Worm (Caenorhabditis elegans): Measurements from ENCODE around the gene F56D2.2.
A peak's percentile ranks its signal among the peaks of the same experiment; 100 is the strongest.
"Not testable (repeated sequence)": the region's sequence is repeated elsewhere in the genome, so short reads cannot be mapped to it uniquely, and the experiment has no call there.

DNA sequence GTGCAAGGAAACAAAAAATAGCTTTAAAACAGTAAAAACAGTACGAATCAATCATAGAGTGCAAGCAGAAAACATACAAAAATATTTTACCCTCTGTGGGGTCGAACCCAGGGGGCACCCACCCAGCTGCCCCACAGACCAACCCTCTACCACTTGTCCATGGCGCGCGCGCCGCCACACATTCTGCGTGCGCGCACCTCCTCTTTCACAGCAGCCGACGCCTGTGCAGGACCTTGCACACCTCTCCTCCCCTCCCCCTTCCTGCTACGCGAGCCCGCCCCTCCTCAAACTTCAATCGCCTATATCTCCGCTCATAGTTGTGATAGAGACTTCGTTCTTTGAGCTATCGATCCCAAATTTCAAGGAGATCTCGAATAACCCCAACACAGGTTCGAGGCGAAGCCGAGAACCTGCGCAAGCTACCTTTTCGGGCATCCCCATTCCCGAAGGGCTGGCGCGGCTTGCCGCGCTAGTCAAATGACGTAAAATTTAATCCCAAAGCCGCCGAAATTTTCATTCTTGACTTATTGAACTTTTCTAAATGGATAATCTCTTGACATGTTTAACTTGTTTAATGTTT lies 50.3 kb downstream of the F56D2.2 start:
- TF ChIP-seq madf-8 (GFP tag; conservative IDR thresholded peaks at IDR 0.05) (peak; percentile 91), hmg-20 (GFP tag; IDR thresholded peaks at IDR 0.05) (peak; percentile 37; the same call in 1 of the 2 replicates)
- TF ChIP-seq F22D6.2 (tag; optimal IDR thresholded peaks at IDR 0.05); C06A6.2 (GFP tag; conservative IDR thresholded peaks at IDR 0.05); nhr-80 (tag; optimal IDR thresholded peaks at IDR 0.05); sea-2 (GFP tag; IDR thresholded peaks at IDR 0.05): not testable (repeated sequence)

Data from whole organism, young adult.